Worm (Caenorhabditis elegans): Measurements from ENCODE around the gene ifp-1.

ce11 chrX:9640902-9641301, 39.1 kb downstream of the ifp-1 start:
- no peak for TF ChIP-seq unc-120 (tag; optimal IDR thresholded peaks at IDR 0.05; ENCODE audit: poor library complexity, severe bottlenecking)
- no peak for TF ChIP-seq ztf-11 (tag; optimal IDR thresholded peaks at IDR 0.05)
- no peak for TF ChIP-seq lin-32 (GFP tag; optimal IDR thresholded peaks at IDR 0.05)
- no peak for TF ChIP-seq elt-3 (tag; optimal IDR thresholded peaks at IDR 0.05)
- no peak for TF ChIP-seq elt-1 (tag; optimal IDR thresholded peaks at IDR 0.05; ENCODE audit: borderline replicate concordance, insufficient read depth)
- TF ChIP-seq nhr-237 (tag; optimal IDR thresholded peaks at IDR 0.05): no peak
- TF ChIP-seq sem-2 (GFP tag; optimal IDR thresholded peaks at IDR 0.05): no peak

All from whole organism, mixed stage, embryonic.